Worm (Caenorhabditis elegans) whole organism, L4 larva: Measurements from ENCODE around the gene F13D12.3.

Source experiments
- F37D6.2 ChIP-seq: sonication (generic microtip); optimal IDR thresholded peaks from 2 replicates; lab custom pipeline; 2016; ENCODE audit warnings: mild to moderate bottlenecking, missing genetic modification characterization, missing compliant biosample characterization
- F49E8.2 ChIP-seq: sonication (generic microtip); optimal IDR thresholded peaks from 2 replicates; lab custom pipeline; 2016; ENCODE audit warnings: missing compliant biosample characterization, mild to moderate bottlenecking, missing genetic modification characterization, borderline replicate concordance
- R02D3.7 ChIP-seq: fragments of 150-350 bp; sonication (generic microtip); optimal IDR thresholded peaks from 3 replicates; lab custom pipeline; 2014; ENCODE audit warnings: missing biosample characterization, missing genetic modification characterization
- T20F7.1 ChIP-seq: fragments of 200-800 bp; sonication (Bioruptor generic); optimal IDR thresholded peaks from 2 replicates; lab custom pipeline; 2018; ENCODE audit warnings: mild to moderate bottlenecking, missing genetic modification characterization, missing compliant biosample characterization
- Y75B8A.6 ChIP-seq: fragments of 200-800 bp; sonication (Bioruptor generic); IDR thresholded peaks from 2 replicates; pipeline ENCODE4 v1.3.6; 2022; ENCODE audit warnings: missing genetic modification reagents, missing genetic modification characterization, missing compliant biosample characterization
- aha-1 ChIP-seq: fragments of 150-350 bp; peaks from one replicate; lab custom pipeline; 2014; ENCODE audit warnings: missing biosample characterization, missing genetic modification characterization
- aly-2 ChIP-seq: sonication (generic microtip); optimal IDR thresholded peaks from 2 replicates; lab custom pipeline; 2018; ENCODE audit warnings: missing biosample characterization, missing genetic modification characterization
- ceh-20 ChIP-seq: fragments of 200-800 bp; sonication (Bioruptor generic); IDR thresholded peaks from 2 replicates; pipeline ENCODE4 v1.3.6; 2022; ENCODE audit warnings: missing genetic modification reagents, missing genetic modification characterization, missing compliant biosample characterization
- ceh-44 ChIP-seq: fragments of 200-800 bp; sonication (Bioruptor generic); IDR thresholded peaks from 2 replicates; pipeline ENCODE4 v1.3.6; 2022; ENCODE audit warnings: missing genetic modification reagents, missing genetic modification characterization, missing compliant biosample characterization
- ceh-62 ChIP-seq: sonication (generic microtip); optimal IDR thresholded peaks from 2 replicates; lab custom pipeline; 2017; ENCODE audit warnings: missing biosample characterization, missing genetic modification characterization
- ctbp-1 ChIP-seq: fragments of 200-800 bp; sonication (Bioruptor generic); IDR thresholded peaks from 2 replicates; pipeline ENCODE4 v1.3.6; 2022; ENCODE audit warnings: missing genetic modification reagents, missing genetic modification characterization, missing compliant biosample characterization
- daf-16 ChIP-seq, 3 experiments: sonication (generic microtip); optimal IDR thresholded peaks; 2 replicates each; lab custom pipeline; 2016 to 2017; ENCODE audit warnings: missing genetic modification characterization in 3 of 3, missing genetic modification reagents in 3 of 3, mild to moderate bottlenecking in 2 of 3, missing compliant biosample characterization in 2 of 3, missing biosample characterization in 1 of 3, moderate library complexity in 1 of 3
- dmd-6 ChIP-seq: fragments of 200-800 bp; sonication (Bioruptor generic); IDR thresholded peaks from 2 replicates; pipeline ENCODE4 v1.3.6; 2022; ENCODE audit warnings: missing genetic modification reagents, missing genetic modification characterization, missing compliant biosample characterization
- dpl-1 ChIP-seq: fragments of 150-350 bp; optimal IDR thresholded peaks from 2 replicates; lab custom pipeline; 2014; ENCODE audit warnings: missing biosample characterization, missing genetic modification reagents, missing genetic modification characterization
- egl-43 ChIP-seq: fragments of 200-800 bp; sonication (Bioruptor generic); IDR thresholded peaks from 2 replicates; pipeline ENCODE4 v1.3.6; 2022; ENCODE audit warnings: missing genetic modification reagents, missing genetic modification characterization, missing compliant biosample characterization
- hif-1 ChIP-seq, 2 experiments: sonication (generic microtip); optimal IDR thresholded peaks; 2 replicates each; lab custom pipeline; 2016 to 2017; ENCODE audit warnings: missing compliant biosample characterization in 2 of 2, missing genetic modification characterization in 2 of 2, missing genetic modification reagents in 2 of 2, missing genotype in 2 of 2, mild to moderate bottlenecking in 1 of 2
- hlh-11 ChIP-seq: fragments of 200-800 bp; sonication (Bioruptor generic); optimal IDR thresholded peaks from 2 replicates; lab custom pipeline; 2018; ENCODE audit warnings: mild to moderate bottlenecking, missing genetic modification characterization, missing compliant biosample characterization
- hlh-30 ChIP-seq: sonication (generic microtip); optimal IDR thresholded peaks from 2 replicates; lab custom pipeline; 2017; ENCODE audit warnings: antibody characterized with exemption, mild to moderate bottlenecking, missing genetic modification characterization, missing compliant biosample characterization; ENCODE audit not compliant: insufficient read depth
- hmg-1.1 ChIP-seq: fragments of 200-800 bp; sonication (Bioruptor generic); IDR thresholded peaks from 2 replicates; pipeline ENCODE4 v1.3.6; 2022; ENCODE audit warnings: missing genetic modification reagents, missing genetic modification characterization, missing compliant biosample characterization
- lin-13 ChIP-seq: fragments of 150-350 bp; optimal IDR thresholded peaks from 2 replicates; lab custom pipeline; 2014; ENCODE audit warnings: missing biosample characterization, missing genetic modification reagents, missing genetic modification characterization
- lin-15B ChIP-seq: fragments of 150-350 bp; sonication (generic microtip); optimal IDR thresholded peaks from 3 replicates; lab custom pipeline; 2014; ENCODE audit warnings: missing biosample characterization, missing genetic modification characterization
- lin-38 ChIP-seq: fragments of 200-800 bp; sonication (Bioruptor generic); IDR thresholded peaks from 2 replicates; pipeline ENCODE4 v1.3.6; 2022; ENCODE audit warnings: missing genetic modification reagents, missing genetic modification characterization, missing compliant biosample characterization
- lsy-2 ChIP-seq, 2 experiments: fragments of 150-350 bp in 1 of 2; sonication (generic microtip) in 1 of 2; optimal IDR thresholded peaks; 2 replicates each; lab custom pipeline; 2014 to 2017; ENCODE audit warnings: missing biosample characterization in 2 of 2, missing genetic modification characterization in 2 of 2
- madf-5 ChIP-seq, 2 experiments: fragments of 200-800 bp; sonication (Bioruptor generic); IDR thresholded peaks; 2 replicates each; pipeline ENCODE4 v1.3.6; 2022; ENCODE audit warnings: missing compliant biosample characterization in 2 of 2, missing genetic modification characterization in 2 of 2
- mdl-1 ChIP-seq, 2 experiments: fragments of 150-350 bp in 1 of 2; sonication (generic microtip) in 1 of 2; optimal IDR thresholded peaks; 2 replicates each; lab custom pipeline; 2014 to 2017; ENCODE audit warnings: missing biosample characterization in 2 of 2, missing genetic modification characterization in 2 of 2
- mep-1 ChIP-seq: fragments of 150-350 bp; sonication (generic microtip); optimal IDR thresholded peaks from 3 replicates; lab custom pipeline; 2014; ENCODE audit warnings: missing biosample characterization, missing genetic modification characterization
- mes-2 ChIP-seq: sonication (generic microtip); optimal IDR thresholded peaks from 2 replicates; lab custom pipeline; 2016; ENCODE audit warnings: missing genotype, mild to moderate bottlenecking, missing genetic modification characterization, missing compliant biosample characterization; ENCODE audit not compliant: poor library complexity, severe bottlenecking
- nhr-11 ChIP-seq: fragments of 150-350 bp; optimal IDR thresholded peaks from 2 replicates; lab custom pipeline; 2014; ENCODE audit warnings: missing biosample characterization, missing genetic modification characterization
- nhr-28 ChIP-seq: fragments of 150-350 bp; optimal IDR thresholded peaks from 2 replicates; lab custom pipeline; 2014; ENCODE audit warnings: missing biosample characterization, missing genetic modification characterization
- nhr-41 ChIP-seq: fragments of 200-800 bp; sonication (Bioruptor generic); IDR thresholded peaks from 2 replicates; pipeline ENCODE4 v1.3.6; 2022; ENCODE audit warnings: missing genetic modification reagents, missing genetic modification characterization, missing compliant biosample characterization
- nhr-6 ChIP-seq: fragments of 150-350 bp; optimal IDR thresholded peaks from 2 replicates; lab custom pipeline; 2014; ENCODE audit warnings: missing biosample characterization, missing genetic modification characterization
- nhr-76 ChIP-seq: fragments of 150-350 bp; optimal IDR thresholded peaks from 2 replicates; lab custom pipeline; 2014; ENCODE audit warnings: missing biosample characterization, missing genetic modification characterization
- pqm-1 ChIP-seq: sonication (generic microtip); optimal IDR thresholded peaks from 2 replicates; lab custom pipeline; 2017; ENCODE audit warnings: missing biosample characterization, missing genetic modification characterization
- rbr-2 ChIP-seq: sonication (generic microtip); optimal IDR thresholded peaks from 2 replicates; lab custom pipeline; 2016; ENCODE audit warnings: missing genotype, missing genetic modification characterization, missing compliant biosample characterization
- set-16 ChIP-seq: fragments of 200-800 bp; sonication (Bioruptor generic); IDR thresholded peaks from 2 replicates; pipeline ENCODE4 v1.3.6; 2022; ENCODE audit warnings: missing genetic modification reagents, missing genetic modification characterization, missing compliant biosample characterization
- snpc-4 ChIP-seq: fragments of 150-350 bp; optimal IDR thresholded peaks from 2 replicates; lab custom pipeline; 2014; ENCODE audit warnings: missing biosample characterization, missing genetic modification characterization
- spr-1 ChIP-seq: sonication (generic microtip); optimal IDR thresholded peaks from 2 replicates; lab custom pipeline; 2016; ENCODE audit warnings: mild to moderate bottlenecking, missing genetic modification characterization, missing compliant biosample characterization
- spr-3 ChIP-seq: fragments of 200-800 bp; sonication (Bioruptor generic); optimal IDR thresholded peaks from 2 replicates; lab custom pipeline; 2018; ENCODE audit warnings: mild to moderate bottlenecking, missing genetic modification characterization, missing compliant biosample characterization
- unc-62 ChIP-seq, 3 experiments: fragments of 150-350 bp in 1 of 3; sonication (generic microtip); optimal IDR thresholded peaks in 2 of 3; peaks in 1 of 3; 1 replicate in 1 of 3; 2 replicates in 2 of 3; lab custom pipeline; 2014 to 2017; ENCODE audit warnings: missing biosample characterization in 3 of 3, missing genetic modification characterization in 3 of 3, missing genetic modification reagents in 3 of 3, missing genotype in 1 of 3
- zfp-3 ChIP-seq: fragments of 200-800 bp; sonication (Bioruptor generic); conservative IDR thresholded peaks from 2 replicates; pipeline ENCODE4 v1.3.6; 2022; ENCODE audit warnings: missing genetic modification reagents, missing genetic modification characterization, missing compliant biosample characterization
- zip-11 ChIP-seq: fragments of 200-800 bp; sonication (Bioruptor generic); IDR thresholded peaks from 2 replicates; pipeline ENCODE4 v1.3.6; 2022; ENCODE audit warnings: missing genetic modification characterization, missing compliant biosample characterization

F13D12.3 gene

DNA sequence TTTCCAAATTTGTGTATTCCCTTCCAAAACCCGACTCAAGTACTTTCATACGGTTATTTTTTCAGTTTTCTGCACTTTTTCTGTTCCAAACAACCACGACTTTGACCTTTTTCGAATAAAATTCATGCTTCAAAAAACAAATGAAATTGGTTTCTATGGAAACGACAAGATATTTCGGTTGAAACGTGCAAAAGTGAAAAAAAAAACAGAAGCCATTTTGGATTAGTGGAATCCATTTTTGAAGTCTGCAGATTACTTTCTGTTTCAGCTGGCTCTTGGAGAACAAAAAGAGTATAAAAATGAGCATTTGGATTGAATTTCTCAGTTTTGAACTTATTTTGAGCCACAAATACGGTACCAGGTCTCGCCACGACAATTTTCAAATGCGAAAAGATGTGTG is 2.0 kb downstream of the F13D12.3 start:
- TF ChIP-seq nhr-11 (tag; lab: Kevin White, UChicago), result peak; percentile 11
- TF ChIP-seq madf-5 (GFP tag; IDR thresholded peaks at IDR 0.05; lab: Robert Waterston, UW), result no peak
- peak in 1 of 2 experiments; percentile 11 for TF ChIP-seq unc-62 (GFP tag; optimal IDR thresholded peaks at IDR 0.05 in 1 of 2; lab: Kevin White, UChicago)
- no peak for TF ChIP-seq unc-62 (tag; optimal IDR thresholded peaks at IDR 0.05; lab: Kevin White, UChicago)
- peak in 1 of 2 experiments; percentile 61 for TF ChIP-seq hif-1 (tag; optimal IDR thresholded peaks at IDR 0.05; lab: Kevin White, UChicago)
- TF ChIP-seq mes-2, result no peak
- peak; percentile 95 for TF ChIP-seq aha-1 (tag; lab: Kevin White, UChicago)
- TF ChIP-seq, all 104 proteins: peak for 4

DNA sequence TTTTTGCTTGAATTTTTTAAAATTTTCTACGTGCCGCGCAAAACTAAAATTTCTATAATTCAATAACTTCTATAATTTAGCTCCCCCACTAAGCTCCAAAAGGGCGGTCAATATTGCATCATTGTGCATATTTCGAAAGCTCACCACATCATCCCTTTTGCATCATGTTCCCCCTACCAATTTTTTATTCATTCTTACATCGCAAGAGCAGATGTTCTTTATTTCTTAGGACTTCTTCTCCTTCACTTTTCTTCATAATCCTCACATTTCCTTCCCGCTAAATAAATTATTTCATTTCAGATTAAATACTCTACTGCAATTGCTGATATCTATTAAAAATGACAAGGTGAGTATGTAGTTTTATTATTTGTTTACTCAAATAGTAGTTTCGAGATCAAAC is 3.7 kb downstream of the F13D12.3 start, which contains the start of gene ldh-1:
Gene ldh-1 (plus strand): TSS at position 301 of the 400 bp plus-strand sequence.
- TF ChIP-seq ceh-20 (no peak), pqm-1 (tag; lab: Kevin White, UChicago) (no peak), zip-11 (GFP tag; lab: Robert Waterston, UW) (no peak), nhr-6 (tag; lab: Kevin White, UChicago) (no peak), ceh-44 (GFP tag; lab: Robert Waterston, UW) (no peak), nhr-41 (no peak), daf-16 (GFP tag; optimal IDR thresholded peaks at IDR 0.05; lab: Kevin White, UChicago) (no peak), daf-16 (tag; optimal IDR thresholded peaks at IDR 0.05; lab: Kevin White, UChicago) (peak; percentile 24), F49E8.2 (tag; lab: Kevin White, UChicago) (no peak)

DNA sequence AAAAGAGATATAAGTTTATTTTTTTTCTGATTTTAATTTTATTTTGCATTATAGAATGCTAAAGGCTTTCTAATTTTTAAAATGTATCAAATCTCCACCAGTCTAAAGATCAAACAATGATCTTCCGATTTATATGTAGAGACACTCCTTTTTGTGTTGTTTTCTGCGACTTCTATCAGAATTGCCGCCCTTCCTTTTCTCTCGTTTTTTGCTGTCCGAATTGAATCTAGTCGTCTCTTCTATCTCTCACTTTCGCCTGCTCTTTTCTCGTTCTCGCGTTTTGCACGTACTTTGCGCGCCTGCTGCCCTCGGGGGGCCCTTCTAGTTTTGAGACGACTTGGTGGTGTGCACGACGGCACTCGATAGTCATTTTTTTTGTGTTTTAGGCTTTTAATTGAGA is 4.2 kb downstream of the F13D12.3 start:
- TF ChIP-seq ctbp-1 (GFP tag; lab: Robert Waterston, UW) (peak; percentile 61; the same call in 1 of the 2 replicates), spr-3 (GFP tag; lab: Kevin White, UChicago) (no peak), zfp-3 (peak; percentile 46; the same call in 1 of the 2 replicates), hmg-1.1 (GFP tag; lab: Robert Waterston, UW) (peak; percentile 49; the same call in 1 of the 2 replicates), mep-1 (tag; lab: Kevin White, UChicago) (peak; percentile 65), aly-2 (tag; lab: Kevin White, UChicago) (no peak), hlh-30 (tag; lab: Kevin White, UChicago) (peak; percentile 50), F49E8.2 (tag; lab: Kevin White, UChicago) (no peak), nhr-76 (tag; lab: Kevin White, UChicago) (no peak), hlh-11 (tag; lab: Kevin White, UChicago) (peak; percentile 53), lsy-2 (tag; optimal IDR thresholded peaks at IDR 0.05; lab: Kevin White, UChicago) (peak in 1 of 2 experiments; percentile 75), aha-1 (tag; lab: Kevin White, UChicago) (peak; percentile 100), ceh-20 (peak; percentile 50; the same call in 1 of the 2 replicates), lin-38 (GFP tag; lab: Robert Waterston, UW) (no peak), hif-1 (tag; optimal IDR thresholded peaks at IDR 0.05; lab: Kevin White, UChicago) (peak; percentile 78 to 99), nhr-28 (tag; lab: Kevin White, UChicago) (peak; percentile 44), lin-13 (GFP tag; lab: Kevin White, UChicago) (peak; percentile 36), egl-43 (GFP tag; lab: Robert Waterston, UW) (no peak), F37D6.2 (peak; percentile 2), snpc-4 (tag; lab: Kevin White, UChicago) (no peak), R02D3.7 (tag; lab: Kevin White, UChicago) (no peak), Y75B8A.6 (no peak), daf-16 (GFP tag; optimal IDR thresholded peaks at IDR 0.05; lab: Kevin White, UChicago) (no peak), daf-16 (tag; optimal IDR thresholded peaks at IDR 0.05; lab: Kevin White, UChicago) (no peak), ceh-62 (tag; lab: Kevin White, UChicago) (no peak), mdl-1 (tag; optimal IDR thresholded peaks at IDR 0.05; lab: Kevin White, UChicago) (peak; percentile 36 to 55), dpl-1 (no peak), pqm-1 (tag; lab: Kevin White, UChicago) (no peak), rbr-2 (tag; lab: Kevin White, UChicago) (peak; percentile 30), unc-62 (GFP tag; optimal IDR thresholded peaks at IDR 0.05 in 1 of 2; lab: Kevin White, UChicago) (peak in 1 of 2 experiments; percentile 92), unc-62 (tag; optimal IDR thresholded peaks at IDR 0.05; lab: Kevin White, UChicago) (no peak), spr-1 (peak; percentile 45), T20F7.1 (GFP tag; lab: Kevin White, UChicago) (peak; percentile 31), dmd-6 (GFP tag; lab: Robert Waterston, UW) (peak; percentile 28; the same call in 1 of the 2 replicates), mes-2 (peak; percentile 18), set-16 (GFP tag; lab: Robert Waterston, UW) (no peak), lin-15B (tag; lab: Kevin White, UChicago) (no peak)
- TF ChIP-seq, all 104 proteins: peak for 20
